Fruit fly (Drosophila melanogaster) whole organism, embryonic: Measurements from ENCODE around the gene CG4218.

ENCODE experiments used
- Atf-2 ChIP-seq: fragments of 200-800 bp; sonication (Bioruptor generic); optimal IDR thresholded peaks from 2 replicates; lab custom pipeline; 2016; ENCODE audit warnings: missing biosample characterization, missing genetic modification characterization
- Bdp1 ChIP-seq: fragments of 200-800 bp; sonication (Bioruptor generic); optimal IDR thresholded peaks from 3 replicates; lab custom pipeline; 2016; ENCODE audit warnings: missing biosample characterization, missing genetic modification characterization
- Bgb ChIP-seq: fragments of 200-800 bp; sonication (Bioruptor generic); IDR thresholded peaks from 2 replicates; pipeline ENCODE4 v1.3.6; 2022; ENCODE audit warnings: missing biosample characterization, missing genetic modification characterization; ENCODE audit not compliant: partially characterized antibody
- BtbVII ChIP-seq: fragments of 200-800 bp; sonication (Bioruptor generic); optimal IDR thresholded peaks from 3 replicates; lab custom pipeline; 2017; ENCODE audit warnings: missing biosample characterization, mild to moderate bottlenecking, missing genetic modification characterization
- CG10267 ChIP-seq: fragments of 200-800 bp; sonication (Bioruptor generic); optimal IDR thresholded peaks from 2 replicates; lab custom pipeline; 2018; ENCODE audit warnings: missing biosample characterization, mild to moderate bottlenecking, missing genetic modification characterization, moderate library complexity
- CG10959 ChIP-seq: fragments of 200-800 bp; sonication (Bioruptor generic); IDR thresholded peaks from 2 replicates; pipeline ENCODE4 v1.3.6; 2022; ENCODE audit warnings: missing biosample characterization, missing genetic modification characterization
- CG11456 ChIP-seq: fragments of 200-800 bp; sonication (Bioruptor generic); IDR thresholded peaks from 3 replicates; pipeline ENCODE4 v1.3.6; 2022; ENCODE audit warnings: missing biosample characterization, missing genetic modification characterization
- CG11696 ChIP-seq: fragments of 200-800 bp; sonication (Bioruptor generic); IDR thresholded peaks from 2 replicates; pipeline ENCODE4 v1.3.6; 2022; ENCODE audit warnings: missing biosample characterization, missing genetic modification characterization
- CG12769 ChIP-seq: fragments of 200-800 bp; sonication (Bioruptor generic); optimal IDR thresholded peaks from 2 replicates; lab custom pipeline; 2019; ENCODE audit warnings: missing biosample characterization, mild to moderate bottlenecking, missing genetic modification characterization, moderate library complexity
- CG12942 ChIP-seq: fragments of 200-800 bp; sonication (Bioruptor generic); optimal IDR thresholded peaks from 3 replicates; lab custom pipeline; 2016; ENCODE audit warnings: missing biosample characterization, missing genetic modification characterization
- CG13894 ChIP-seq: fragments of 200-800 bp; sonication (Bioruptor generic); optimal IDR thresholded peaks from 3 replicates; lab custom pipeline; 2018; ENCODE audit warnings: missing biosample characterization, mild to moderate bottlenecking, missing genetic modification characterization, moderate library complexity
- CG14860 ChIP-seq: fragments of 200-800 bp; sonication (Bioruptor generic); IDR thresholded peaks from 3 replicates; pipeline ENCODE4 v1.3.6; 2022; ENCODE audit warnings: missing biosample characterization, missing genetic modification characterization; ENCODE audit not compliant: partially characterized antibody
- CG15269 ChIP-seq: fragments of 200-800 bp; sonication (Bioruptor generic); optimal IDR thresholded peaks from 2 replicates; lab custom pipeline; 2018; ENCODE audit warnings: missing biosample characterization, mild to moderate bottlenecking, missing genetic modification characterization, moderate library complexity
- CG15601 ChIP-seq: fragments of 200-800 bp; sonication (Bioruptor generic); optimal IDR thresholded peaks from 3 replicates; lab custom pipeline; 2019; ENCODE audit warnings: missing biosample characterization, mild to moderate bottlenecking, missing genetic modification characterization, moderate library complexity
- CG16813 ChIP-seq: fragments of 200-800 bp; sonication (Bioruptor generic); IDR thresholded peaks from 3 replicates; pipeline ENCODE4 v1.3.6; 2022; ENCODE audit warnings: missing biosample characterization, missing genetic modification characterization; ENCODE audit not compliant: partially characterized antibody
- CG17385 ChIP-seq: fragments of 200-800 bp; sonication (Bioruptor generic); optimal IDR thresholded peaks from 3 replicates; lab custom pipeline; 2018; ENCODE audit warnings: missing biosample characterization, mild to moderate bottlenecking, missing genetic modification characterization
- CG18262 ChIP-seq: fragments of 200-800 bp; optimal IDR thresholded peaks from 3 replicates; lab custom pipeline; 2019; ENCODE audit warnings: missing biosample characterization, mild to moderate bottlenecking, missing genetic modification characterization, moderate library complexity
- CG31224 ChIP-seq: fragments of 200-800 bp; sonication (Bioruptor generic); IDR thresholded peaks from 2 replicates; pipeline ENCODE4 v1.3.6; 2022; ENCODE audit warnings: missing biosample characterization, missing genetic modification characterization
- CG31388 ChIP-seq: fragments of 200-800 bp; sonication (Bioruptor generic); optimal IDR thresholded peaks from 2 replicates; lab custom pipeline; 2016; ENCODE audit warnings: missing biosample characterization, missing genetic modification characterization
- CG32772 ChIP-seq: fragments of 200-800 bp; sonication (Bioruptor generic); IDR thresholded peaks from 2 replicates; pipeline ENCODE4 v1.3.6; 2022; ENCODE audit warnings: missing biosample characterization, missing genetic modification characterization
- CG3407 ChIP-seq: fragments of 200-800 bp; sonication (Bioruptor generic); optimal IDR thresholded peaks from 2 replicates; lab custom pipeline; 2018; ENCODE audit warnings: missing biosample characterization, mild to moderate bottlenecking, missing genetic modification characterization
- CG42726 ChIP-seq: fragments of 200-800 bp; sonication (Bioruptor generic); IDR thresholded peaks from 2 replicates; pipeline ENCODE4 v1.3.6; 2022; ENCODE audit warnings: missing biosample characterization, missing genetic modification characterization; ENCODE audit not compliant: partially characterized antibody
- CG6791 ChIP-seq: fragments of 200-800 bp; sonication (Bioruptor generic); IDR thresholded peaks from 3 replicates; pipeline ENCODE4 v1.3.6; 2022; ENCODE audit warnings: missing biosample characterization, missing genetic modification characterization; ENCODE audit not compliant: partially characterized antibody
- CG7928 ChIP-seq: fragments of 200-800 bp; sonication (Bioruptor generic); optimal IDR thresholded peaks from 2 replicates; lab custom pipeline; 2017; ENCODE audit warnings: missing biosample characterization, mild to moderate bottlenecking, missing genetic modification characterization
- CG7963 ChIP-seq: fragments of 200-800 bp; sonication (Bioruptor generic); IDR thresholded peaks from 3 replicates; pipeline ENCODE4 v1.3.6; 2022; ENCODE audit warnings: missing biosample characterization, missing genetic modification characterization; ENCODE audit not compliant: partially characterized antibody
- CG8359 ChIP-seq: fragments of 200-800 bp; sonication (Bioruptor generic); optimal IDR thresholded peaks from 2 replicates; lab custom pipeline; 2017; ENCODE audit warnings: missing biosample characterization, mild to moderate bottlenecking, missing genetic modification characterization, borderline replicate concordance
- HHEX ChIP-seq: fragments of 200-800 bp; sonication (Bioruptor generic); optimal IDR thresholded peaks from 3 replicates; lab custom pipeline; 2017; ENCODE audit warnings: missing biosample characterization, mild to moderate bottlenecking, missing genetic modification characterization, missing genetic modification reagents
- HLH4C ChIP-seq: fragments of 200-800 bp; sonication (Bioruptor generic); IDR thresholded peaks from 3 replicates; pipeline ENCODE4 v1.3.6; 2022; ENCODE audit warnings: missing biosample characterization, missing genetic modification characterization; ENCODE audit not compliant: partially characterized antibody
- HLHmδ ChIP-seq: fragments of 200-800 bp; sonication (Bioruptor generic); optimal IDR thresholded peaks from 2 replicates; lab custom pipeline; 2018; ENCODE audit warnings: missing biosample characterization, mild to moderate bottlenecking, missing genetic modification characterization, moderate library complexity
- HmgZ ChIP-seq: fragments of 200-800 bp; sonication (Bioruptor generic); optimal IDR thresholded peaks from 2 replicates; lab custom pipeline; 2018; ENCODE audit warnings: missing biosample characterization, mild to moderate bottlenecking, missing genetic modification characterization
- Kr ChIP-seq: fragments of 200-800 bp; sonication (Bioruptor generic); optimal IDR thresholded peaks from 2 replicates; lab custom pipeline; 2017; ENCODE audit warnings: missing biosample characterization, mild to moderate bottlenecking, missing genetic modification characterization
- Meics ChIP-seq: fragments of 200-800 bp; sonication (Bioruptor generic); optimal IDR thresholded peaks from 2 replicates; lab custom pipeline; 2017; ENCODE audit warnings: missing biosample characterization, mild to moderate bottlenecking, missing genetic modification characterization
- Scr ChIP-seq: fragments of 200-800 bp; sonication (Bioruptor generic); IDR thresholded peaks from 2 replicates; pipeline ENCODE4 v1.3.6; 2022; ENCODE audit warnings: missing biosample characterization, missing genetic modification characterization; ENCODE audit not compliant: partially characterized antibody
- Side ChIP-seq: fragments of 200-800 bp; sonication (Bioruptor generic); optimal IDR thresholded peaks from 2 replicates; lab custom pipeline; 2016; ENCODE audit warnings: missing biosample characterization, missing genetic modification characterization
- abd-A ChIP-seq: fragments of 200-800 bp; sonication (Bioruptor generic); optimal IDR thresholded peaks from 3 replicates; lab custom pipeline; 2019; ENCODE audit warnings: missing biosample characterization, mild to moderate bottlenecking, missing genetic modification characterization, moderate library complexity
- al ChIP-seq: fragments of 200-800 bp; sonication (Bioruptor generic); IDR thresholded peaks from 2 replicates; pipeline ENCODE4 v1.3.6; 2022; ENCODE audit warnings: missing biosample characterization, missing genetic modification characterization
- amos ChIP-seq: fragments of 200-800 bp; sonication (Bioruptor generic); IDR thresholded peaks from 2 replicates; pipeline ENCODE4 v1.3.6; 2022; ENCODE audit warnings: missing biosample characterization, missing genetic modification characterization; ENCODE audit not compliant: partially characterized antibody
- bbx ChIP-seq: fragments of 200-800 bp; sonication (Bioruptor generic); IDR thresholded peaks from 2 replicates; pipeline ENCODE4 v1.3.6; 2022; ENCODE audit warnings: missing biosample characterization, missing genetic modification characterization; ENCODE audit not compliant: partially characterized antibody
- fd64A ChIP-seq: fragments of 200-800 bp; sonication (Bioruptor generic); optimal IDR thresholded peaks from 3 replicates; lab custom pipeline; 2018; ENCODE audit warnings: missing biosample characterization, mild to moderate bottlenecking, missing genetic modification characterization
- hb ChIP-seq: fragments of 200-800 bp; sonication (Bioruptor generic); IDR thresholded peaks from 3 replicates; pipeline ENCODE4 v1.3.6; 2022; ENCODE audit warnings: missing biosample characterization, missing genetic modification characterization; ENCODE audit not compliant: partially characterized antibody
- her ChIP-seq: fragments of 200-800 bp; sonication (Bioruptor generic); optimal IDR thresholded peaks from 2 replicates; lab custom pipeline; 2016; ENCODE audit warnings: missing biosample characterization, missing genetic modification characterization
- inv ChIP-seq: fragments of 200-800 bp; sonication (Bioruptor generic); IDR thresholded peaks from 2 replicates; pipeline ENCODE4 v1.3.6; 2022; ENCODE audit warnings: missing biosample characterization, missing genetic modification characterization; ENCODE audit not compliant: partially characterized antibody
- klu ChIP-seq: fragments of 200-800 bp; sonication (Bioruptor generic); IDR thresholded peaks from 2 replicates; pipeline ENCODE4 v1.3.6; 2022; ENCODE audit warnings: missing biosample characterization, missing genetic modification characterization
- prd ChIP-seq, 3 experiments: fragments of >200 bp in 2 of 3; fragments of 200-800 bp in 1 of 3; sonication (Bioruptor generic) in 1 of 3; optimal IDR thresholded peaks in 2 of 3; IDR thresholded peaks in 1 of 3; 2 replicates in 2 of 3; 3 replicates in 1 of 3; pipeline versions ENCODE4 v1.3.6 to Lab custom; 2017 to 2022; ENCODE audit warnings: missing biosample characterization in 1 of 3, missing genetic modification characterization in 1 of 3
- pros ChIP-seq: fragments of 200-800 bp; sonication (Bioruptor generic); optimal IDR thresholded peaks from 3 replicates; lab custom pipeline; 2019; ENCODE audit warnings: missing biosample characterization, mild to moderate bottlenecking, missing genetic modification characterization, moderate library complexity
- ranshi ChIP-seq: fragments of 200-800 bp; sonication (Bioruptor generic); IDR thresholded peaks from 2 replicates; pipeline ENCODE4 v1.3.6; 2022; ENCODE audit warnings: missing biosample characterization, missing genetic modification characterization
- run ChIP-seq: fragments of 200-800 bp; sonication (Bioruptor generic); optimal IDR thresholded peaks from 3 replicates; lab custom pipeline; 2018; ENCODE audit warnings: missing biosample characterization, mild to moderate bottlenecking, missing genetic modification characterization
- sens-2 ChIP-seq: fragments of 200-800 bp; sonication (Bioruptor generic); IDR thresholded peaks from 2 replicates; pipeline ENCODE4 v1.3.6; 2022; ENCODE audit warnings: missing biosample characterization, missing genetic modification characterization
- twi ChIP-seq: fragments of 200-800 bp; optimal IDR thresholded peaks from 2 replicates; lab custom pipeline; 2019; ENCODE audit warnings: missing biosample characterization, mild to moderate bottlenecking, missing genetic modification characterization, moderate library complexity

Gene CG4218

dm6 chr2L:14517997-14518559, 30.8 kb downstream of the CG4218 start (continued):
- TF ChIP-seq run (no peak), Meics (GFP tag; lab: Kevin White, UChicago) (no peak), HLH4C (GFP tag; lab: Robert Waterston, UW) (peak; percentile 50; the same call in 1 of the 3 replicates), CG3407 (no peak), abd-A (tag; lab: Kevin White, UChicago) (no peak), CG12769 (tag; lab: Kevin White, UChicago) (no peak), her (GFP tag; lab: Kevin White, UChicago) (no peak), BtbVII (GFP tag; lab: Kevin White, UChicago) (no peak), CG11696 (GFP tag; lab: Robert Waterston, UW) (no peak), CG15601 (tag; lab: Kevin White, UChicago) (no peak), CG12942 (GFP tag; lab: Kevin White, UChicago) (no peak), CG13894 (no peak), HLHmδ (GFP tag; lab: Kevin White, UChicago) (no peak), CG6791 (peak; percentile 77), CG7963 (GFP tag; lab: Robert Waterston, UW) (0 out of 3 replicates have a peak, but pooled peaks have one; percentile 55), bbx (GFP tag; lab: Robert Waterston, UW) (peak; percentile 75), klu (no peak), inv (peak; percentile 9; the same call in 1 of the 2 replicates), amos (GFP tag; lab: Robert Waterston, UW) (peak; percentile 71), CG10267 (no peak), CG32772 (GFP tag; lab: Robert Waterston, UW) (no peak), Bdp1 (GFP tag; lab: Kevin White, UChicago) (peak; percentile 87), pros (GFP tag; lab: Kevin White, UChicago) (no peak), prd (optimal IDR thresholded peaks at IDR 0.05; lab: Kevin White, UChicago) (no peak), prd (GFP tag; IDR thresholded peaks at IDR 0.05; lab: Robert Waterston, UW) (no peak), twi (tag; lab: Kevin White, UChicago) (no peak), Side (GFP tag; lab: Kevin White, UChicago) (no peak), fd64A (GFP tag; lab: Kevin White, UChicago) (no peak), HHEX (GFP tag; lab: Kevin White, UChicago) (no peak), hb (GFP tag; lab: Robert Waterston, UW) (0 out of 3 replicates have a peak, but pooled peaks have one; percentile 64), Bgb (peak; percentile 59), Scr (GFP tag; lab: Robert Waterston, UW) (peak; percentile 59), CG42726 (GFP tag; lab: Robert Waterston, UW) (peak; percentile 39; the same call in 1 of the 2 replicates), Atf-2 (no peak), CG14860 (GFP tag; lab: Robert Waterston, UW) (peak; percentile 52; the same call in 1 of the 3 replicates), CG16813 (GFP tag; lab: Robert Waterston, UW) (peak; percentile 77), CG31224 (GFP tag; lab: Robert Waterston, UW) (no peak), ranshi (no peak), al (no peak)

- TF ChIP-seq CG11456 (GFP tag; lab: Robert Waterston, UW) (no peak), CG31388 (GFP tag; lab: Kevin White, UChicago) (no peak), CG15269 (tag; lab: Kevin White, UChicago) (no peak), sens-2 (no peak), CG42726 (GFP tag; lab: Robert Waterston, UW) (no peak), CG7928 (GFP tag; lab: Kevin White, UChicago) (no peak), Kr (GFP tag; lab: Kevin White, UChicago) (peak; percentile 66), CG17385 (GFP tag; lab: Kevin White, UChicago) (no peak), CG8359 (GFP tag; lab: Kevin White, UChicago) (no peak), CG18262 (tag; lab: Kevin White, UChicago) (no peak), CG12769 (tag; lab: Kevin White, UChicago) (peak; percentile 16), CG10959 (no peak), HmgZ (no peak)
Observed at dm6 chr2L:14517335-14517734, 31.6 kb downstream of the CG4218 start.
